Worm (Caenorhabditis elegans) whole organism, L3 larva: ENCODE measurements around the gene ttbk-3.

ENCODE experiments used
- R02D3.7 ChIP-seq: fragments of 150-350 bp; optimal IDR thresholded peaks from 2 replicates; lab custom pipeline; 2014; ENCODE audit warnings: missing biosample characterization, missing genetic modification characterization
- ZK546.5 ChIP-seq: sonication (generic microtip); optimal IDR thresholded peaks from 2 replicates; lab custom pipeline; 2017; ENCODE audit warnings: missing biosample characterization, missing genetic modification characterization
- aly-2 ChIP-seq: fragments of 150-350 bp; optimal IDR thresholded peaks from 2 replicates; lab custom pipeline; 2014; ENCODE audit warnings: missing biosample characterization, missing genetic modification characterization
- ama-1 ChIP-seq: fragments of 150-350 bp; optimal IDR thresholded peaks from 2 replicates; lab custom pipeline; 2018
- ceh-16 ChIP-seq: sonication (generic microtip); optimal IDR thresholded peaks from 2 replicates; lab custom pipeline; 2017; ENCODE audit warnings: missing biosample characterization, missing genetic modification characterization
- ceh-28 ChIP-seq: fragments of 150-350 bp; optimal IDR thresholded peaks from 2 replicates; lab custom pipeline; 2014; ENCODE audit warnings: missing biosample characterization, missing genetic modification reagents, missing genetic modification characterization
- ceh-82 ChIP-seq: fragments of 150-350 bp; optimal IDR thresholded peaks from 2 replicates; lab custom pipeline; 2014; ENCODE audit warnings: missing biosample characterization, missing genetic modification characterization
- ceh-9 ChIP-seq: sonication (generic microtip); optimal IDR thresholded peaks from 2 replicates; lab custom pipeline; 2018; ENCODE audit warnings: missing biosample characterization, missing genetic modification characterization
- daf-12 ChIP-seq: fragments of 150-350 bp; optimal IDR thresholded peaks from 2 replicates; lab custom pipeline; 2014; ENCODE audit warnings: missing biosample characterization, missing genetic modification reagents, missing genetic modification characterization
- egl-27 ChIP-seq: sonication (generic microtip); optimal IDR thresholded peaks from 4 replicates; lab custom pipeline; 2017; ENCODE audit warnings: missing biosample characterization, missing genetic modification reagents, missing genetic modification characterization
- egl-5 ChIP-seq: fragments of 150-350 bp; optimal IDR thresholded peaks from 2 replicates; lab custom pipeline; 2017; ENCODE audit warnings: missing biosample characterization, missing genetic modification reagents, missing genetic modification characterization, inconsistent platforms
- elt-1 ChIP-seq: fragments of 150-350 bp; optimal IDR thresholded peaks from 2 replicates; lab custom pipeline; 2014; ENCODE audit warnings: missing biosample characterization, missing genetic modification characterization
- elt-2 ChIP-seq: sonication (generic microtip); optimal IDR thresholded peaks from 2 replicates; lab custom pipeline; 2016; ENCODE audit warnings: missing genetic modification reagents, mild to moderate bottlenecking, missing genetic modification characterization, missing compliant biosample characterization
- elt-3 ChIP-seq, 3 experiments: fragments of 150-350 bp in 1 of 3; sonication (generic microtip) in 2 of 3; optimal IDR thresholded peaks; 2 replicates in 2 of 3; 4 replicates in 1 of 3; lab custom pipeline; 2014 to 2017; ENCODE audit warnings: missing biosample characterization in 3 of 3, missing genetic modification characterization in 3 of 3
- eor-1 ChIP-seq, 2 experiments: fragments of 150-350 bp; optimal IDR thresholded peaks; 2 replicates each; lab custom pipeline; 2014 to 2018; ENCODE audit warnings: missing biosample characterization in 2 of 2, missing genetic modification characterization in 2 of 2
- fkh-10 ChIP-seq: sonication (generic microtip); optimal IDR thresholded peaks from 2 replicates; lab custom pipeline; 2017; ENCODE audit warnings: missing biosample characterization, missing genetic modification reagents, missing genetic modification characterization
- fkh-2 ChIP-seq: fragments of 150-350 bp; optimal IDR thresholded peaks from 2 replicates; lab custom pipeline; 2014; ENCODE audit warnings: missing biosample characterization, missing genetic modification reagents, missing genetic modification characterization
- fos-1 ChIP-seq: fragments of 150-350 bp; optimal IDR thresholded peaks from 2 replicates; lab custom pipeline; 2014; ENCODE audit warnings: missing biosample characterization, missing genetic modification characterization
- hmg-11 ChIP-seq: sonication (generic microtip); optimal IDR thresholded peaks from 2 replicates; lab custom pipeline; 2016; ENCODE audit warnings: missing genetic modification characterization, missing compliant biosample characterization
- jun-1 ChIP-seq: fragments of 150-350 bp; optimal IDR thresholded peaks from 2 replicates; lab custom pipeline; 2014; ENCODE audit warnings: missing biosample characterization, missing genetic modification reagents, missing genetic modification characterization
- lin-15B ChIP-seq: fragments of 150-350 bp; optimal IDR thresholded peaks from 2 replicates; lab custom pipeline; 2014; ENCODE audit warnings: missing biosample characterization, missing genetic modification characterization
- lin-39 ChIP-seq: fragments of 150-350 bp; optimal IDR thresholded peaks from 2 replicates; lab custom pipeline; 2018; ENCODE audit warnings: missing biosample characterization, missing genetic modification reagents, missing genetic modification characterization
- lsy-12 ChIP-seq: sonication (generic microtip); optimal IDR thresholded peaks from 2 replicates; lab custom pipeline; 2016; ENCODE audit warnings: mild to moderate bottlenecking, missing genetic modification characterization, missing compliant biosample characterization
- mdl-1 ChIP-seq: fragments of 150-350 bp; optimal IDR thresholded peaks from 2 replicates; lab custom pipeline; 2014; ENCODE audit warnings: missing biosample characterization, missing genetic modification characterization
- mml-1 ChIP-seq: fragments of 150-350 bp; sonication (generic microtip); optimal IDR thresholded peaks from 3 replicates; lab custom pipeline; 2014; ENCODE audit warnings: missing biosample characterization, missing genetic modification characterization
- nfya-1 ChIP-seq: sonication (generic microtip); optimal IDR thresholded peaks from 2 replicates; lab custom pipeline; 2017; ENCODE audit warnings: missing genetic modification characterization, mild to moderate bottlenecking, missing compliant biosample characterization, antibody characterized with exemption, moderate library complexity; ENCODE audit not compliant: insufficient read depth
- nhr-11 ChIP-seq: fragments of 150-350 bp; optimal IDR thresholded peaks from 2 replicates; lab custom pipeline; 2014; ENCODE audit warnings: missing biosample characterization, missing genetic modification characterization
- nhr-12 ChIP-seq: fragments of 150-350 bp; optimal IDR thresholded peaks from 2 replicates; lab custom pipeline; 2014; ENCODE audit warnings: missing biosample characterization, missing genetic modification characterization
- nhr-23 ChIP-seq: fragments of 150-350 bp; optimal IDR thresholded peaks from 2 replicates; lab custom pipeline; 2014; ENCODE audit warnings: missing biosample characterization, missing genetic modification reagents, missing genetic modification characterization
- nhr-237 ChIP-seq: fragments of 150-350 bp; optimal IDR thresholded peaks from 2 replicates; lab custom pipeline; 2014; ENCODE audit warnings: missing biosample characterization, missing genetic modification characterization
- nhr-25 ChIP-seq: sonication (generic microtip); optimal IDR thresholded peaks from 2 replicates; lab custom pipeline; 2017; ENCODE audit warnings: missing biosample characterization, missing genetic modification characterization
- nhr-28 ChIP-seq: fragments of 150-350 bp; optimal IDR thresholded peaks from 2 replicates; lab custom pipeline; 2014; ENCODE audit warnings: missing biosample characterization, missing genetic modification characterization
- nhr-43 ChIP-seq: sonication (generic microtip); optimal IDR thresholded peaks from 2 replicates; lab custom pipeline; 2016; ENCODE audit warnings: mild to moderate bottlenecking, missing genetic modification characterization, missing compliant biosample characterization; ENCODE audit not compliant: poor library complexity, severe bottlenecking
- nhr-67 ChIP-seq: fragments of 150-350 bp; optimal IDR thresholded peaks from 2 replicates; lab custom pipeline; 2014; ENCODE audit warnings: missing biosample characterization, missing genetic modification characterization
- nhr-76 ChIP-seq: fragments of 150-350 bp; sonication (generic microtip); optimal IDR thresholded peaks from 5 replicates; lab custom pipeline; 2014; ENCODE audit warnings: missing biosample characterization, missing genetic modification characterization
- nhr-77 ChIP-seq: fragments of 150-350 bp; optimal IDR thresholded peaks from 2 replicates; lab custom pipeline; 2014; ENCODE audit warnings: missing biosample characterization, missing genetic modification characterization
- pha-4 ChIP-seq: fragments of 150-350 bp; optimal IDR thresholded peaks from 2 replicates; lab custom pipeline; 2014; ENCODE audit warnings: missing biosample characterization, missing genetic modification reagents, missing genetic modification characterization
- pqm-1 ChIP-seq: fragments of 150-350 bp; optimal IDR thresholded peaks from 2 replicates; lab custom pipeline; 2017; ENCODE audit warnings: missing biosample characterization, missing genetic modification characterization, inconsistent platforms
- sea-2 ChIP-seq: fragments of 150-350 bp; sonication (generic microtip); optimal IDR thresholded peaks from 4 replicates; lab custom pipeline; 2014; ENCODE audit warnings: missing biosample characterization, missing genetic modification reagents, missing genetic modification characterization
- skn-1 ChIP-seq: fragments of 150-350 bp; optimal IDR thresholded peaks from 2 replicates; lab custom pipeline; 2014; ENCODE audit warnings: missing biosample characterization, missing genetic modification characterization
- snpc-4 ChIP-seq: fragments of 150-350 bp; optimal IDR thresholded peaks from 2 replicates; lab custom pipeline; 2014; ENCODE audit warnings: missing biosample characterization, missing genetic modification characterization
- tbx-2 ChIP-seq: sonication (generic microtip); optimal IDR thresholded peaks from 2 replicates; lab custom pipeline; 2016; ENCODE audit warnings: mild to moderate bottlenecking, missing genetic modification characterization, missing compliant biosample characterization
- unc-39 ChIP-seq: sonication (generic microtip); optimal IDR thresholded peaks from 4 replicates; lab custom pipeline; 2017; ENCODE audit warnings: missing biosample characterization, missing genetic modification characterization
- unc-62 ChIP-seq: fragments of 150-350 bp; sonication (generic microtip); optimal IDR thresholded peaks from 4 replicates; lab custom pipeline; 2014; ENCODE audit warnings: missing biosample characterization, missing genetic modification reagents, missing genetic modification characterization
- zag-1 ChIP-seq: fragments of 150-350 bp; optimal IDR thresholded peaks from 2 replicates; lab custom pipeline; 2014; ENCODE audit warnings: missing biosample characterization, missing genetic modification characterization
- ztf-11 ChIP-seq: fragments of 150-350 bp; optimal IDR thresholded peaks from 2 replicates; lab custom pipeline; 2014; ENCODE audit warnings: missing biosample characterization, missing genetic modification characterization
- ztf-4 ChIP-seq: fragments of 150-350 bp; optimal IDR thresholded peaks from 2 replicates; lab custom pipeline; 2014; ENCODE audit warnings: missing biosample characterization, missing genetic modification characterization

The ttbk-3 gene

DNA sequence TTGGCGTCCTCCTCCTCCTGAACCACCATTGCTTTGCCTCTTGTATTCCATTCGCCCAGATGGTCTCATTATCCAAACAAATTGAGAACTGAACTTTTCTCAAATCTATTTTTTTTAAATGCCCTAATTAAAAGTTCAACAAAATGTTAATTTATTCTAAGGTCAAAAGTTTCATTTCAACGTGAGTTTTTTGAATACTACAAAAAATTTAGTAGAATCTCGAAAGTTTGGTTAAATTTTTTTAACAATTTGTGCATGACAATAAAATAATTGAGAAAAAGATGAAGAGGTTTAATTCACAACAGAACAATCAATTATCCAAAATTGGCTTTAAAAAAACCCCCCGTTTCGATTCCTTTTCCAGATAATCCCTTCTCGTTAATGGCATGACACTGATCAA lies 2.2 kb upstream of the ttbk-3 start, which contains the start of gene F32B6.4:
Gene F32B6.4, minus strand, starts transcription at position 101 of the 400 bp plus-strand sequence.
- no peak for TF ChIP-seq lin-39 (tag; lab: Kevin White, UChicago)
- TF ChIP-seq lin-15B: no peak
- no peak for TF ChIP-seq ama-1
- TF ChIP-seq ceh-82 (tag; lab: Kevin White, UChicago): no peak
- no peak for TF ChIP-seq pha-4 (tag; lab: Kevin White, UChicago)
- no peak for TF ChIP-seq pqm-1 (tag; lab: Kevin White, UChicago)
- TF ChIP-seq mdl-1 (tag; lab: Kevin White, UChicago): no peak
- TF ChIP-seq nhr-23 (tag; lab: Kevin White, UChicago): no peak
- no peak for TF ChIP-seq tbx-2 (tag; lab: Kevin White, UChicago)
- TF ChIP-seq elt-3 (tag; optimal IDR thresholded peaks at IDR 0.05; lab: Kevin White, UChicago): no peak
- no peak for TF ChIP-seq nfya-1 (tag; lab: Kevin White, UChicago)
- no peak for TF ChIP-seq R02D3.7 (tag; lab: Kevin White, UChicago)
- TF ChIP-seq eor-1 (tag; optimal IDR thresholded peaks at IDR 0.05; lab: Kevin White, UChicago): no peak
- no peak for TF ChIP-seq ZK546.5 (tag; lab: Kevin White, UChicago)
- TF ChIP-seq elt-2 (tag; lab: Kevin White, UChicago): no peak
- TF ChIP-seq fos-1 (tag; lab: Kevin White, UChicago): no peak
- TF ChIP-seq ceh-28: no peak
- TF ChIP-seq egl-27 (tag; lab: Kevin White, UChicago): no peak
- TF ChIP-seq, all 47 proteins: peak for 0

DNA sequence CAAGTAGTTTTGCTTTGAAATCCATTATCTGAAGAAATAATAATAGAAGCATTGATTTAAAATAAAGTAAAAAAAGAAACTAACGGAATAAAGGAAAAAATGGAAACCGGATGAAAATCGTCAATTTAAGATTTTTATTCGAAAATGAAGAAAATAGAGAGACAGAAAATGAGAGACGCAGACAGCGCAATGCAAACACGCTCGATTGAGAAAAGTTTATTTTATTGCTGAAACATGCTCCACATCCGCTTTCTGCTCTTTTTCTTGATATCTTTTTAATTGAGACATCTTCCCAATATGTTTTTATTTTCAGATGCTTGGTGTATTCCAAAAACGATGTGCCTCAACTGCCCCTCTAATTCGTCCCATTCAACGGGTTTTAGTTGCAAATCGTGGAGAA lies 5.5 kb downstream of the ttbk-3 start, which contains the start of the genes prp-18 and mccc-1:
Gene prp-18, minus strand, starts transcription at position 127 of the 400 bp plus-strand sequence.
Gene mccc-1, plus strand, starts transcription at position 314 of the 400 bp plus-strand sequence.
- TF ChIP-seq lsy-12 (tag; lab: Kevin White, UChicago) (no peak), nhr-67 (tag; lab: Kevin White, UChicago) (no peak), unc-39 (no peak), nhr-43 (no peak), fos-1 (tag; lab: Kevin White, UChicago) (no peak), elt-2 (tag; lab: Kevin White, UChicago) (peak; percentile 34), pha-4 (tag; lab: Kevin White, UChicago) (no peak), aly-2 (no peak), mdl-1 (tag; lab: Kevin White, UChicago) (no peak), snpc-4 (tag; lab: Kevin White, UChicago) (peak; percentile 61), nhr-237 (no peak), eor-1 (tag; optimal IDR thresholded peaks at IDR 0.05; lab: Kevin White, UChicago) (no peak), ama-1 (no peak), tbx-2 (tag; lab: Kevin White, UChicago) (no peak), unc-62 (GFP tag; lab: Kevin White, UChicago) (no peak), nhr-77 (tag; lab: Kevin White, UChicago) (no peak), nhr-25 (tag; lab: Kevin White, UChicago) (no peak), ceh-9 (tag; lab: Kevin White, UChicago) (no peak), daf-12 (tag; lab: Kevin White, UChicago) (no peak), ztf-4 (no peak), nhr-12 (tag; lab: Kevin White, UChicago) (no peak), pqm-1 (tag; lab: Kevin White, UChicago) (peak; percentile 13), zag-1 (tag; lab: Kevin White, UChicago) (no peak), fkh-2 (no peak), nfya-1 (tag; lab: Kevin White, UChicago) (no peak), R02D3.7 (tag; lab: Kevin White, UChicago) (no peak), fkh-10 (no peak), skn-1 (no peak), ZK546.5 (tag; lab: Kevin White, UChicago) (no peak), sea-2 (GFP tag; lab: Kevin White, UChicago) (no peak), elt-1 (tag; lab: Kevin White, UChicago) (no peak), nhr-11 (tag; lab: Kevin White, UChicago) (no peak), ceh-16 (tag; lab: Kevin White, UChicago) (no peak), egl-27 (tag; lab: Kevin White, UChicago) (no peak), egl-5 (tag; lab: Kevin White, UChicago) (peak; percentile 64), ztf-11 (tag; lab: Kevin White, UChicago) (no peak), elt-3 (tag; optimal IDR thresholded peaks at IDR 0.05; lab: Kevin White, UChicago) (no peak), ceh-28 (no peak), nhr-23 (tag; lab: Kevin White, UChicago) (no peak), nhr-76 (no peak), jun-1 (tag; lab: Kevin White, UChicago) (no peak), ceh-82 (tag; lab: Kevin White, UChicago) (no peak), lin-39 (tag; lab: Kevin White, UChicago) (peak; percentile 59), hmg-11 (tag; lab: Kevin White, UChicago) (peak; percentile 19), mml-1 (tag; lab: Kevin White, UChicago) (no peak), nhr-28 (no peak), lin-15B (peak; percentile 78)
